Fruit fly (Drosophila melanogaster): ENCODE measurements around the gene Prat2.

Gene Prat2

dm6 chr3L:6963792-6964487 lies 49.3 kb upstream of the Prat2 start (continued):
- TF ChIP-seq CG6854 (GFP tag; optimal IDR thresholded peaks at IDR 0.05) (no peak), Lpt (GFP tag; optimal IDR thresholded peaks at IDR 0.05) (peak; percentile 69), lz (GFP tag; optimal IDR thresholded peaks at IDR 0.05) (peak; percentile 41), Eip78C (GFP tag) (peak; percentile 97), Blimp-1 (GFP tag; optimal IDR thresholded peaks at IDR 0.05) (no peak), spab (GFP tag; optimal IDR thresholded peaks at IDR 0.05) (peak; percentile 79), acj6 (GFP tag; optimal IDR thresholded peaks at IDR 0.05) (peak; percentile 84), CG8119 (GFP tag; IDR thresholded peaks at IDR 0.05) (peak; percentile 79; the same call in 2 of the 3 replicates), cyc (GFP tag; optimal IDR thresholded peaks at IDR 0.05) (peak; percentile 24), CG1621 (tag; optimal IDR thresholded peaks at IDR 0.05) (peak; percentile 77), CG11294 (GFP tag; IDR thresholded peaks at IDR 0.05) (peak; percentile 35), fd85E (GFP tag; optimal IDR thresholded peaks at IDR 0.05) (no peak), CG9139 (GFP tag; optimal IDR thresholded peaks at IDR 0.05) (peak; percentile 22)

DNA sequence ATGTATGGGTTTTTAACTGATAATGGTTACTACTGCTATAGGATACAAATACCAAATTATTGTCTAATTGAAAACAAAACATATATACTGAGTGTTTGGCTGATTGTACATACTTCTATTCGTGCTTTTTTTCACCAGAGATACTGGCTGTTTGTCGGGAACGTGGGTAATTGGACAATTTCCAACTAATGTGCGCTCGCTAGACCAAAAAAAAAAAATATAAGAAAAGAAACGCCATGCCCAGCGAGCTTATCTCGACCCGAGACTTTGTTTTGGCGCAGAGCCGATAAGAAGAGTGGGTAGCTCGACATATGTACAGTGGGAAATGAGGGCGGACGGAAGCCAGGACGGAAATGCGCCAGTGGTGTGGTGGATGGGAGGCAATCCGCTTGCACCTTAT lies 48.5 kb upstream of the Prat2 start:
- TF ChIP-seq svp (GFP tag) (peak; percentile 15), CG10631 (GFP tag; optimal IDR thresholded peaks at IDR 0.05) (no peak)

DNA sequence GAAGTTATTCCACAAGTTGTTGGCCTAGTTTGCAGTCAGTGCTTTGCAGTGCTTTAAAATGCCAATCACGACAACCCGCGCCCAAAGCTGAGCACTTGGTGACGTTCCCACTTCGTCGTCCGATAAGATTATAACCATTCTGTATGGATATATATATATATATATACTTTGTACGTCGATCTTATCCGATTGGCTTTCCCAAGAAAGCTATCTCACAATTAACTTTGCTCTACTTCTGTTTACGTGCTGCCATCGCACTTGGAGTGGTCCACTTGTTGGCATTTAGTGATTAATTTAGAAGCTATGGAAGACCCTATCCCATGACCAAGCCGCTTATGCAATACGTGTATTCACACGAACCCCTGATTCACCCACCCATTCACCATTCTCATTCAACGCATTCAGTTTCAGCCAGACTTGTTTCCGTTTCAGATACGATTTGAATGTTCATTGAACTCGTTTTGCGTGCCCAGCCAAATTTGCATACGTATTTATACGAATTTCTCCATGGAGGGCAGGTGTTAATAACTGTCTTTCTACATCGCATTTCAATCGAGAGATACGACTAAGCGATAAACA lies 47.4 kb upstream of the Prat2 start:
- TF ChIP-seq vri (GFP tag; optimal IDR thresholded peaks at IDR 0.05) (peak; percentile 80), ss (GFP tag; optimal IDR thresholded peaks at IDR 0.05) (no peak), CG6163 (GFP tag; IDR thresholded peaks at IDR 0.05) (0 out of 3 replicates have a peak, but pooled peaks have one; percentile 8)

DNA sequence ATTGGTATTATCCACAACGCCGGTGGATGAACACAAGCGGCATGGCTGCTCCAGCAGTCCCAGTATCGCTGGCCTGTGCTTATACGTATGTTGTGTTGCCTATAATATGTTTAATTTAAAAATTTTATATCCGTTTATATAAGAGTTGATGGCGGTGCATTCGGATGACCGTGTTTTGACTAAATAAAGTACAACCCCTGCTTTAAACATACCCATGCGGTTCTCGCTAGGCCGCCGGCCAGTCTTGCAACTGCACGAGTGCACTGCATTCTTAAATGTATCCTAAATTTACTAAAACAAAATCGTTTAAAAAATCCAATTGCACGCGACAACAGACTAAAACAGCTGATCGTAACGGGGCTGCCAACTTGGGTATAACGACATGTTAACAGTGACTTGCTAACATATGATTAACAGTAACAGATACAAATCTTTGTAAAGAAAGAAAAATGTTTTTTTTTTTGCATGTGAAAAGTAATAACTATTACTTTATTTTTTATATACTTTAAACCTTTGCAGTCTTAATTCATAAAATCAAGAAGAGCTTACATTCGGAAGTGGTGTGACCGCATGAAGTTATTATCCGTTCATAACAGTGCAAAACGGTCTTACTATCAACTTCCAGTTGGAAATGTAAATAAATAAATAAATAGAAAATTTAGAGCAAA lies 43.2 kb upstream of the Prat2 start, which contains the start of the genes Uqcc1 and Surf1:
Gene Uqcc1 (minus strand): TSS at position 356 of the 668 bp plus-strand sequence.
Gene Surf1 (plus strand): TSS at position 594 of the 668 bp plus-strand sequence.
- TF ChIP-seq CG15336 (GFP tag; IDR thresholded peaks at IDR 0.05) (no peak), dac (GFP tag; optimal IDR thresholded peaks at IDR 0.05) (no peak), cyc (GFP tag; optimal IDR thresholded peaks at IDR 0.05) (no peak), fkh (GFP tag; optimal IDR thresholded peaks at IDR 0.05) (peak; percentile 93), Sox14 (GFP tag; optimal IDR thresholded peaks at IDR 0.05) (no peak), CG9139 (GFP tag; optimal IDR thresholded peaks at IDR 0.05) (no peak), CG6854 (GFP tag; optimal IDR thresholded peaks at IDR 0.05) (no peak), fd85E (GFP tag; optimal IDR thresholded peaks at IDR 0.05) (no peak), esn (GFP tag; optimal IDR thresholded peaks at IDR 0.05) (peak; percentile 20), eg (GFP tag; IDR thresholded peaks at IDR 0.05) (no peak), Eip75B (GFP tag; optimal IDR thresholded peaks at IDR 0.05) (peak; percentile 3), spab (GFP tag; optimal IDR thresholded peaks at IDR 0.05) (no peak), Eip78C (GFP tag) (peak; percentile 63), OdsH (GFP tag; optimal IDR thresholded peaks at IDR 0.05) (no peak), Eip93F (GFP tag; optimal IDR thresholded peaks at IDR 0.05) (peak; percentile 24), CG11762 (GFP tag; optimal IDR thresholded peaks at IDR 0.05; ENCODE audit: insufficient read depth) (no peak), net (GFP tag; optimal IDR thresholded peaks at IDR 0.05) (no peak), Ets21C (GFP tag; optimal IDR thresholded peaks at IDR 0.05) (no peak), CG8119 (GFP tag; IDR thresholded peaks at IDR 0.05) (no peak), Sox102F (GFP tag; optimal IDR thresholded peaks at IDR 0.05) (no peak), achi (GFP tag; optimal IDR thresholded peaks at IDR 0.05) (no peak)
